Worm (Caenorhabditis elegans): ENCODE measurements around the gene gspd-1.

DNA sequence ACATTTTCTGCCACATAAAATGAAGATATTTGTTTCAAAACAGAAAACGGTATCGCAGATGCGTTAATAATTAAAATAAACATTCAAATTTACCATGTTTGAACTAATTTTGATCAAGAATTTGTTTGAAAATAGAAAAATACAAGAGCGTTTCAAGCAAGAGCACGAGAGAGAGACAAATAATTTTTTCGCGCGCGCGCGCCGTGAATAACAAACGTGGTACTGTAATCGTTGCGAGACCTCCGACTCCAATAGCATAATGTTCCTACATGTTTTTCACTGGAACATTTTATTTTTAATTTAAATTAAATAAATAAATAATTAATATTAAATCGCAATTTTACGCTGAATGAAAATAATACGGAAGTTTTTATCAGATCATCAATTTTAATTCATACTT, 19.8 kb downstream of the gspd-1 start, which contains the start of gene F54E12.2:
- TF ChIP-seq nhr-76 (tag; optimal IDR thresholded peaks at IDR 0.05) (no peak), nhr-28 (tag; optimal IDR thresholded peaks at IDR 0.05) (no peak), elt-1 (tag; optimal IDR thresholded peaks at IDR 0.05) (no peak), ztf-4 (tag; optimal IDR thresholded peaks at IDR 0.05) (no peak)

Measured in whole organism, L3 larva.